Worm (Caenorhabditis elegans): ENCODE data around the gene F46B3.15.
A peak's percentile ranks its signal among the peaks of the same experiment; 100 is the strongest.

F46B3.15 gene

DNA sequence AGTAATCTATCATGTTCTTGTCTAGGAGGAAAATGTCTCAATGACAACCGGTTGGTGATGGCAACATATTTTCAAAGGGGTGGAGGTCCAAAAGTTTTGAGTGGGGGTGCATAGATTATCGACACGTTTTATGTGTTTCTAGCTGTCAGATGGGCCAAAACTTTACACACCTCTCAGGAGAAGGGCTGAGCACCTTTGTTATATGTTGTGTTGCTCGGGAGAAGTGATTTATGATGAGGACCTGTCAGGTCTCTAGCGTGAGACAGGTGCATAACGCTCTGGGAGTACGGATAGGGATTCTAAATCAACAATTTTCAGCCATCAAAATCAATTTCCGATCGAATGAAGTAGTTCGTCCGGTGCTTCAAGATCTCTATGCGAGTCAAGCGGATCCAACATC is 23.1 kb upstream of the F46B3.15 start:
- TF ChIP-seq ttx-3 (tag; optimal IDR thresholded peaks at IDR 0.05) = no peak
- peak; percentile 57 for TF ChIP-seq unc-55 (GFP tag; optimal IDR thresholded peaks at IDR 0.05)

DNA sequence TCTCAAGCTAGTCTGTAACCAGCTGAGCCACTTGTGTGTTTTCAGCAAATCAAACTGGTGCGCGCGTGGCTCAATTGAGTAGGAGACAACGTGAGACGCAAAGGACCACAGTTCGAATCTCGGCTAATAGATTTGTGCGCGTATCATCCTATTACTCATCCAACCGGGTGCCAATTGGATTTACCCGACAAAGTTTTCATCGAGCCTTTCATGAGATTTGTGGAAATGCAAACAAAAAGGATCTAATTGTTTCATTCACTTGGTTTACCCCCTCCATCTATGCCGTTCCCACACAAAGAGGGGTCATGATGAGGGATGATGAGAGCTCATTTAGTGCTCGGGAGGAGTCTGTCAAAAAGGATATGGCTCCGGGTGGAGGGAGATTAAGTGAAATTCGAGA is 21.7 kb upstream of the F46B3.15 start:
- TF ChIP-seq unc-42 (tag; optimal IDR thresholded peaks at IDR 0.05) (peak; percentile 89), elt-4 (tag; optimal IDR thresholded peaks at IDR 0.05) (no peak)

DNA sequence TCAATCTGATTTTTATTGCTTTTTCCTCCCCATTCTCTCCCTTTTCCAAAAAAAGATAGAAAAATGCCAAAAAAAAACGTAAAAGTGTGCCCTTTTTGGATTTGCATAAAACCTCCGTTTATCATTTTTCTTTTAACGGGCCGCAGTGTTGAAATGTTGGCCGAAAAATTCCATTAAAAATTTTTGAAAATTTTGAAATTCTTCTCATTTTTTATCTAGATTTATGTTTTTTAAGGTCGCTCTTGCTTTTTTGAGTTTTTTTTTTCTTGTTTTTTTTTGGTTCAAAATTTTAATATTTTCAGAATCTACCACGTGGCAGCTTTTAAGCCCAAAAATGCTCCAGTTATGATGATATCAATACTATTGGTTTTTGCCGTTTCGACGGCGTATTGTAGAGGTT is 20.8 kb upstream of the F46B3.15 start, which contains the start of gene mnr-1:
mnr-1 (plus strand) TSS at position 301 of the 400 bp plus-strand sequence.
- TF ChIP-seq ceh-6 (GFP tag; optimal IDR thresholded peaks at IDR 0.05) (no peak), ceh-24 (tag; optimal IDR thresholded peaks at IDR 0.05) (no peak), tbx-2 (tag; optimal IDR thresholded peaks at IDR 0.05) (no peak), nhr-232 (tag; optimal IDR thresholded peaks at IDR 0.05) (no peak), elt-2 (tag; optimal IDR thresholded peaks at IDR 0.05) (no peak)

DNA sequence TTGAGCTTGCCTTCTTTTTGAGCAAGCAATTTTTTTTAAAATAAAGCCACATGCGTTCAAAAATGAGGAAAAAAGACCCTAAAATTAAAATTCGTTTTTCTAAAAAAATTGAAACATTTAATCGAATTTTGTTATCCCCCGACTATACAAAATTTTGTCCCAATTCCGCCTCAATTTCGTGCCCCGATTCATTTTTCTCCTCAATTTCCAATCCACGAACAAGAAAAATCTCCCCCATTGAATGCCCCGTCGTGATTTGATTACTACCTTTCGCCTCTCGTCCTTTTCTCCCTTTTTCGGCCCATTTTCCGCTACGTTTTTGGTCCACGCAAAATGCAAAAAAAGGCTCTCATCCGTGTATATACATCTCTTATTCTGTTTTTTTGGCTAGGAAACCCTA is 18.4 kb upstream of the F46B3.15 start:
- TF ChIP-seq hlh-13 (GFP tag; optimal IDR thresholded peaks at IDR 0.05) = no peak
- peak; percentile 80 for TF ChIP-seq unc-42 (tag; optimal IDR thresholded peaks at IDR 0.05)

DNA sequence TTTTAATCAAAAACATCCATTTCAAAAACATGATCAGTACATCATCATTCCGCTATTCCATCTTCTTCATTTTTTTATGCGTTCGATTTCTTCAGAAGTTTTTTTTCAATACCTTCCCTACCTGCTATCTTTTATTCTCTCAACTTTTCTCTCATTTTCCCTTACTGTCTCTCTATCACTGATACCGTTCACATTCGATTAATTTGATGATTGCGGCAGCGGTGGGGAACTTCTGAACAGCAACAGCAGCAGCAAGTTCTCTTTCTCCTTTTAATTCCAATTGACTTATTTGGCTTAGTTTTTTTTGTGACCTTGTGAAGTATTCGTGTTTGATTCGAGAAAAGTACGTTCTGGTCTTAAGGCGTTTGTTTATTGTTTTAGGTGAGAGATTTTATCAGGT is 15.3 kb upstream of the F46B3.15 start:
- TF ChIP-seq ztf-16 (tag; optimal IDR thresholded peaks at IDR 0.05) (no peak), pax-1 (tag; optimal IDR thresholded peaks at IDR 0.05) (no peak)

DNA sequence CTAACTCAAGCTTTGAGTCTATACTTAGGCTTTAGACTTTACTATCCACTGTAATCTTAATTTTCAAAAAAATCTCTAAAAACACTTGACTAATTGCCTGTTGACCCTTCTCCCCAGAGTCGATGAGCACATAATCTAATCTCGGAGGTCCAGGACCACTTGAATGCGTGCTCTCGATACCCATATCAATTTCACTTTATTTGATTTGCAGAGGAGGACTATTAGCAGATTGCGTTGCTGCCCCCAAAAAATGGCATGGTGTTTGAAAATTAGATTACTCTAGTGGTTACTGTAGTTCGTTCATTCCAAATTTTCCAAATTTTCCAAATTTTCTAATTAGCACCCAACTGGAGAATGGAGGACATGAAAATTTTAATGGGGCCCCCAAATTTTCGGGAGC is 12.0 kb upstream of the F46B3.15 start:
- peak; percentile 53 for TF ChIP-seq unc-42 (tag; optimal IDR thresholded peaks at IDR 0.05)
- no peak for TF ChIP-seq sdc-2 (tag; optimal IDR thresholded peaks at IDR 0.05)

DNA sequence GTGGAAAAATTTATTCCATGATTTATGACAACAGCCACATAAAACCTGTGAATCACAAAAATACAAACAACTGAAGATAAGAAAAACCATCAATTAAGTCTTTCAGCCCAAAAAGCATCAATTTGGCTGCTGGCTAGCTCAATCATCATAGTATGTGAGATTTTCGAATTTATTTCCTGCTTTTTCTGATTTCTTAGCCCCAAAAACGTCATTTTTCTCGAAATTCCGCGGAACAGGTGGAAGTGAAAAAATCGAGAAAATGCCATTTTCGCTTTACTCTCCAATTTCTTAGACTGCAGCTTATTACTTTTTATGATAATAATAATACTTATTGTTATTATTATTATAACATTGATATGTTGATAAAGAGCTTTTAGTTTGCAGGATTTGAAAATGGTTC is 8.4 kb upstream of the F46B3.15 start, which contains the start of gene srxa-15:
srxa-15 (plus strand) TSS at position 301 of the 400 bp plus-strand sequence.
- TF ChIP-seq pha-4 (tag; optimal IDR thresholded peaks at IDR 0.05) (no peak), npax-4 (tag; optimal IDR thresholded peaks at IDR 0.05) (no peak), pha-2 (tag; optimal IDR thresholded peaks at IDR 0.05) (no peak), lin-11 (tag; optimal IDR thresholded peaks at IDR 0.05) (no peak), che-1 (tag; optimal IDR thresholded peaks at IDR 0.05) (no peak), K02D7.2 (tag; optimal IDR thresholded peaks at IDR 0.05) (no peak), eyg-1 (tag; optimal IDR thresholded peaks at IDR 0.05) (no peak), hlh-15 (tag; optimal IDR thresholded peaks at IDR 0.05) (no peak), ceh-48 (tag; optimal IDR thresholded peaks at IDR 0.05) (no peak), C38D4.7 (GFP tag; optimal IDR thresholded peaks at IDR 0.05) (no peak), dve-1 (tag; optimal IDR thresholded peaks at IDR 0.05) (no peak), ceh-30 (tag; optimal IDR thresholded peaks at IDR 0.05) (no peak), K09A11.1 (tag; optimal IDR thresholded peaks at IDR 0.05; ENCODE audit: insufficient read depth) (no peak), nfya-1 (tag; optimal IDR thresholded peaks at IDR 0.05) (no peak), ceh-45 (GFP tag; IDR thresholded peaks at IDR 0.05) (no peak), tbx-7 (tag; optimal IDR thresholded peaks at IDR 0.05) (no peak), hlh-13 (GFP tag; optimal IDR thresholded peaks at IDR 0.05) (no peak), ttx-3 (tag; optimal IDR thresholded peaks at IDR 0.05) (no peak)

DNA sequence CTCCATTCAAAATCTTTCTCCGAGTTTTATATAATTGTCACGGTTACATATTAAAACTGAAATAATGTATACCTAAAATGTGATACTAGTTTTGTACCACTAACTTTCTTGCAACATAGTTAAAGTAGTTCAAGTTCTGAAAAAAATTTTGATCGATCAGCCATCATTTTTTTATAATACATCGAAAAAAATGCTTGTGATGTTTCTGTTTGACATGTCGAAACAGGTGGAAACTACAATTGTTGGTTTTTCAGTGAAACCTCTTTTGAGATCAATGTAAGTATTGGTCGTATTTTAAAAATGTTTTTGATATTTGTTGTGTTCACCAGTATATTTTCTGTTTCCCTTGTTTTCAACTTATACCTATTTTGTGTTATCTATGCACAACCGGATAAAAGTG is 5.8 kb upstream of the F46B3.15 start, which contains the start of gene srxa-14:
srxa-14 (plus strand) TSS at position 301 of the 400 bp plus-strand sequence.
- TF ChIP-seq pat-9 (tag; optimal IDR thresholded peaks at IDR 0.05) = no peak
- TF ChIP-seq ceh-6 (GFP tag; optimal IDR thresholded peaks at IDR 0.05) = no peak
- no peak for TF ChIP-seq hlh-15 (tag; optimal IDR thresholded peaks at IDR 0.05)
- no peak for TF ChIP-seq fax-1 (tag; optimal IDR thresholded peaks at IDR 0.05)
- no peak for TF ChIP-seq C38D4.7 (GFP tag; optimal IDR thresholded peaks at IDR 0.05)
- TF ChIP-seq ceh-48 (tag; optimal IDR thresholded peaks at IDR 0.05) = no peak
- no peak for TF ChIP-seq C08G9.2 (tag; optimal IDR thresholded peaks at IDR 0.05)
- no peak for TF ChIP-seq dmd-4 (tag; optimal IDR thresholded peaks at IDR 0.05; ENCODE audit: borderline replicate concordance)
- TF ChIP-seq ceh-2 (tag; optimal IDR thresholded peaks at IDR 0.05) = no peak
- no peak for TF ChIP-seq ztf-16 (tag; optimal IDR thresholded peaks at IDR 0.05)
- TF ChIP-seq unc-55 (GFP tag; optimal IDR thresholded peaks at IDR 0.05) = no peak
- TF ChIP-seq npax-4 (tag; optimal IDR thresholded peaks at IDR 0.05) = no peak
- no peak for TF ChIP-seq pha-2 (tag; optimal IDR thresholded peaks at IDR 0.05)
- no peak for TF ChIP-seq rnt-1 (tag; optimal IDR thresholded peaks at IDR 0.05)
- TF ChIP-seq hlh-6 (tag; optimal IDR thresholded peaks at IDR 0.05) = no peak
- no peak for TF ChIP-seq pqm-1 (tag; optimal IDR thresholded peaks at IDR 0.05)
- TF ChIP-seq ets-4 (tag; optimal IDR thresholded peaks at IDR 0.05) = no peak
- no peak for TF ChIP-seq unc-42 (tag; optimal IDR thresholded peaks at IDR 0.05)

Measured in whole organism, late embryonic.